Fruit fly (Drosophila melanogaster): Measurements from ENCODE around the gene RpS17.

DNA sequence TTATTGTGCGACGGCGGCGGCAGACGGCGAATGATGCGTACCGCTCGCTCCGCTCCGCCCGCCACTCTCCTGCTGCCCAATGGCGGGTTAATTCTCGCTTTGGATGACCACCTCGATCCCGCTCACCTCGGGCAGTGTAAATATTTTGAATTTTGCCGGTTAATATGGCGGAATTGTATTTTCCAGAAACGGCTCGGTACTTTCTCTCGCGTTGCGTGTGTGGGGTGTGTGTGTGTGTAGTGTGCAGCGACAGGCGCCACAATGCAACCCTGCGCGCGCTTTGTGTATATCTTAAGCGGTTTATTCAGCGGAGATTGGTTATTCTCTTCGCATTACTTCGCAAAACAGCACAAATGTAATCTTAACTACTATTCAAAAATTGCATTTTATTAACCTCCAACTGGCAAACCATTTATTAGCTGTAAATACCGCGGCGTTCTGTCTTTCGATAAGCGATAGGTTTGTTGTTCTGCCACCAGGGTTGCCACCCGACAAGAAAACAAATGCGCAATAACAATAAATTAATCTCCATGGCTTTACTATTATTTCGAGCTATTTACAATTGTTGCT, 26.3 kb upstream of the RpS17 start, which contains the start of the genes phol and CG3552:
- TF ChIP-seq CTCF (optimal IDR thresholded peaks at IDR 0.05): peak in 1 of 2 experiments; percentile 23
- TF ChIP-seq CG8478 (optimal IDR thresholded peaks at IDR 0.05): no peak
